Fruit fly (Drosophila melanogaster): ENCODE measurements around the gene CG8668.

The CG8668 gene

dm6 chr2L:8161994-8162306 lies 35.1 kb downstream of the CG8668 start:
- TF ChIP-seq rn (GFP tag; IDR thresholded peaks at IDR 0.05): no peak
- peak; percentile 99 for TF ChIP-seq EcR (GFP tag; optimal IDR thresholded peaks at IDR 0.05)
- TF ChIP-seq Snoo (tag; optimal IDR thresholded peaks at IDR 0.05): no peak
- TF ChIP-seq fd96Ca (GFP tag; IDR thresholded peaks at IDR 0.05): no peak
- TF ChIP-seq CG15710 (tag; optimal IDR thresholded peaks at IDR 0.05): no peak

DNA sequence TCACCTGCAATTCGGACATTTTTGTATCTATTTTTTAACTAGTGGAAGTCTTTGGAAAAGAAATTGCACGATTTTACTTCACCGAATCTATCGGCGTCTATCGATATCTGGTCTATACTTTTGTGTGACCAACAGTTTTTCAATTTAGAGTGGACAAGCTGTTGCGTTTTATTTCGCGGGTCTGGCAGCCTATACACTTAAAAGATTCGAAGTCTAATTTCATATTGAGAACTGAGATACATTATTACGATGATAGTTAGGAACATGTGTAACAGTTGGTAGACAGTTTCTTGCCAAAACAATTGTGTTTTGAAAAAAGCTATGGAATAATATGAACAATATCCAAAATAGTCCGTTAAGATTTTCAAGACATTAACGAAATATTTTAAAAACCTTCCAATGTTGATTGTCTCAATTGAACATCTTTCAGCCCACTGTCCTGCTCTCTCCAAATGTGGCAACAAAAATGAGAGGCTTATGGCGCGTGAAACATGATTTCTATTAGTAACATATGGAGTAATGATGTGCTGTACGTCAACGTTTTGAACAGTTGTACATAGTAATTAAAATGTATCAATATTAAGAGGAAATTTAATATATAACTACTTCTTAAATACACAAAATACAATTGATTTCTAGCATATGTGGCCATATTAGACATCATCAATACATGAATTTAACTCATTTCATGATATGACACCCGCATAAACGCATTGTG lies 35.7 kb downstream of the CG8668 start, which contains the start of gene Acbp1:
Gene Acbp1 (minus strand): TSS at position 146 of the 718 bp plus-strand sequence.
- TF ChIP-seq CG32121 (GFP tag; IDR thresholded peaks at IDR 0.05) (peak; percentile 93), Pif1B (GFP tag; optimal IDR thresholded peaks at IDR 0.05) (peak; percentile 98), EcR (GFP tag; optimal IDR thresholded peaks at IDR 0.05) (peak; percentile 87), Pif1A (GFP tag; optimal IDR thresholded peaks at IDR 0.05) (peak; percentile 95), CG12605 (GFP tag; IDR thresholded peaks at IDR 0.05) (peak; percentile 91), gl (tag; optimal IDR thresholded peaks at IDR 0.05) (peak; percentile 93), CG34367 (tag; optimal IDR thresholded peaks at IDR 0.05) (peak; percentile 96), CG8159 (tag; optimal IDR thresholded peaks at IDR 0.05) (peak; percentile 99), CG15710 (tag; optimal IDR thresholded peaks at IDR 0.05) (peak; percentile 97), D1 (tag; optimal IDR thresholded peaks at IDR 0.05) (peak; percentile 96), CG14655 (GFP tag; optimal IDR thresholded peaks at IDR 0.05) (peak; percentile 97), Snoo (tag; optimal IDR thresholded peaks at IDR 0.05) (peak; percentile 97), CG4496 (GFP tag; IDR thresholded peaks at IDR 0.05) (peak; percentile 97), CG8301 (tag; optimal IDR thresholded peaks at IDR 0.05) (peak; percentile 98), CG13204 (GFP tag; optimal IDR thresholded peaks at IDR 0.05) (peak; percentile 93), CG9948 (tag; optimal IDR thresholded peaks at IDR 0.05) (peak; percentile 95), rn (GFP tag; IDR thresholded peaks at IDR 0.05) (peak; percentile 56), fd96Ca (GFP tag; IDR thresholded peaks at IDR 0.05) (peak; percentile 89), Ets98B (GFP tag; IDR thresholded peaks at IDR 0.05) (peak; percentile 96), CG10348 (GFP tag; IDR thresholded peaks at IDR 0.05) (peak; percentile 54; the same call in 1 of the 2 replicates), CG17806 (tag; optimal IDR thresholded peaks at IDR 0.05) (peak; percentile 97)

dm6 chr2L:8163025-8163351 lies 36.2 kb downstream of the CG8668 start, which contains the start of gene Piezo:
Piezo (plus strand) TSS chr2L:8163073.
- no peak for TF ChIP-seq CG8159 (tag; optimal IDR thresholded peaks at IDR 0.05)
- no peak for TF ChIP-seq CG32121 (GFP tag; IDR thresholded peaks at IDR 0.05)
- no peak for TF ChIP-seq Snoo (tag; optimal IDR thresholded peaks at IDR 0.05)
- TF ChIP-seq EcR (GFP tag; optimal IDR thresholded peaks at IDR 0.05): no peak
- TF ChIP-seq CG10348 (GFP tag; IDR thresholded peaks at IDR 0.05): no peak
- no peak for TF ChIP-seq CG17806 (tag; optimal IDR thresholded peaks at IDR 0.05)
- TF ChIP-seq CG34367 (tag; optimal IDR thresholded peaks at IDR 0.05): no peak
- no peak for TF ChIP-seq CG12605 (GFP tag; IDR thresholded peaks at IDR 0.05)
- no peak for TF ChIP-seq Pif1B (GFP tag; optimal IDR thresholded peaks at IDR 0.05)
- no peak for TF ChIP-seq rn (GFP tag; IDR thresholded peaks at IDR 0.05)
- no peak for TF ChIP-seq D1 (tag; optimal IDR thresholded peaks at IDR 0.05)
- TF ChIP-seq Pif1A (GFP tag; optimal IDR thresholded peaks at IDR 0.05): no peak
- no peak for TF ChIP-seq gl (tag; optimal IDR thresholded peaks at IDR 0.05)
- no peak for TF ChIP-seq Ets98B (GFP tag; IDR thresholded peaks at IDR 0.05)
- no peak for TF ChIP-seq fd96Ca (GFP tag; IDR thresholded peaks at IDR 0.05)
- no peak for TF ChIP-seq CG13204 (GFP tag; optimal IDR thresholded peaks at IDR 0.05)
- no peak for TF ChIP-seq CG15710 (tag; optimal IDR thresholded peaks at IDR 0.05)
- no peak for TF ChIP-seq CG4496 (GFP tag; IDR thresholded peaks at IDR 0.05)
- no peak for TF ChIP-seq CG8301 (tag; optimal IDR thresholded peaks at IDR 0.05)
- no peak for TF ChIP-seq CG9948 (tag; optimal IDR thresholded peaks at IDR 0.05)

- TF ChIP-seq CG12605 (GFP tag; IDR thresholded peaks at IDR 0.05) (no peak), CG8159 (tag; optimal IDR thresholded peaks at IDR 0.05) (no peak), Snoo (tag; optimal IDR thresholded peaks at IDR 0.05) (no peak), CG34367 (tag; optimal IDR thresholded peaks at IDR 0.05) (no peak), CG14655 (GFP tag; optimal IDR thresholded peaks at IDR 0.05) (no peak), Pif1A (GFP tag; optimal IDR thresholded peaks at IDR 0.05) (no peak), Ets98B (GFP tag; IDR thresholded peaks at IDR 0.05) (no peak), D1 (tag; optimal IDR thresholded peaks at IDR 0.05) (no peak), CG10348 (GFP tag; IDR thresholded peaks at IDR 0.05) (no peak), CG4496 (GFP tag; IDR thresholded peaks at IDR 0.05) (no peak)
Measured at dm6 chr2L:8163588-8164166, 36.9 kb downstream of the CG8668 start.

DNA sequence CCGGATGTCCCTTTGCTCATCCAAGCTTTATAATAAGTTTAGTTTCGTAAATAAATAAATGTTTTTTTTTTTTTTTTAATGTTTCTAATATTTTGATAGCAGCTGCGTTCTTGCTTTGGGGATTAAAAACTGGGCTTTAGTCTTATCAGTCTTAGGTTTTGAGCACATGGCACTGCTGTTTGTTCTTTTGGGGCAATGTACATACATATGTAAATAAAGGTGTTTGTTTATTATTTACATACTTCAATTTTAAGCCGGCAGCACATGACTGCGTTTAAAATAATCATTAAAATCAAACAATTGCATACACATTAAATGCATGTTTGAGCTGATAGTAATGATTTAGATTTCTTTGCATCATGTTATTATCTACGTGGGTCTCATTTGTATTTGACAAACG lies 37.4 kb downstream of the CG8668 start:
- TF ChIP-seq CG12605 (GFP tag; IDR thresholded peaks at IDR 0.05): no peak
- no peak for TF ChIP-seq CG34367 (tag; optimal IDR thresholded peaks at IDR 0.05)
- TF ChIP-seq CG13204 (GFP tag; optimal IDR thresholded peaks at IDR 0.05): no peak
- TF ChIP-seq Pif1B (GFP tag; optimal IDR thresholded peaks at IDR 0.05): no peak
- TF ChIP-seq EcR (GFP tag; optimal IDR thresholded peaks at IDR 0.05): no peak
- TF ChIP-seq fd96Ca (GFP tag; IDR thresholded peaks at IDR 0.05): no peak
- no peak for TF ChIP-seq D1 (tag; optimal IDR thresholded peaks at IDR 0.05)
- no peak for TF ChIP-seq CG9948 (tag; optimal IDR thresholded peaks at IDR 0.05)
- no peak for TF ChIP-seq rn (GFP tag; IDR thresholded peaks at IDR 0.05)
- no peak for TF ChIP-seq CG32121 (GFP tag; IDR thresholded peaks at IDR 0.05)
- TF ChIP-seq Pif1A (GFP tag; optimal IDR thresholded peaks at IDR 0.05): no peak
- no peak for TF ChIP-seq CG17806 (tag; optimal IDR thresholded peaks at IDR 0.05)

Data from whole organism, pupa.